Fruit fly (Drosophila melanogaster) whole organism, embryonic: ENCODE measurements around the gene Frmd5.

ENCODE experiments used
- Asciz ChIP-seq: fragments of 200-800 bp; sonication (Bioruptor generic); optimal IDR thresholded peaks from 2 replicates; lab custom pipeline; 2017; ENCODE audit warnings: missing biosample characterization, mild to moderate bottlenecking, missing genetic modification characterization, missing genetic modification reagents
- Bgb ChIP-seq: fragments of 200-800 bp; sonication (Bioruptor generic); IDR thresholded peaks from 2 replicates; pipeline ENCODE4 v1.3.6; 2022; ENCODE audit warnings: missing biosample characterization, missing genetic modification characterization; ENCODE audit not compliant: partially characterized antibody
- CG10979 ChIP-seq: fragments of 200-800 bp; sonication (Bioruptor generic); optimal IDR thresholded peaks from 2 replicates; lab custom pipeline; 2018; ENCODE audit warnings: missing biosample characterization, mild to moderate bottlenecking, missing genetic modification characterization, moderate library complexity
- CG11085 ChIP-seq: fragments of 200-800 bp; sonication (Bioruptor generic); IDR thresholded peaks from 2 replicates; pipeline ENCODE4 v1.3.6; 2022; ENCODE audit warnings: missing biosample characterization, missing genetic modification characterization
- CG11696 ChIP-seq: fragments of 200-800 bp; sonication (Bioruptor generic); IDR thresholded peaks from 2 replicates; pipeline ENCODE4 v1.3.6; 2022; ENCODE audit warnings: missing biosample characterization, missing genetic modification characterization
- CG12155 ChIP-seq: fragments of 200-800 bp; sonication (Bioruptor generic); optimal IDR thresholded peaks from 3 replicates; lab custom pipeline; 2016; ENCODE audit warnings: missing biosample characterization, missing genetic modification characterization
- CG13287 ChIP-seq: fragments of 200-800 bp; sonication (Bioruptor generic); IDR thresholded peaks from 2 replicates; pipeline ENCODE4 v1.3.6; 2022; ENCODE audit warnings: missing biosample characterization, missing genetic modification characterization; ENCODE audit not compliant: partially characterized antibody
- CG14710 ChIP-seq: fragments of 200-800 bp; sonication (Bioruptor generic); optimal IDR thresholded peaks from 3 replicates; lab custom pipeline; 2019; ENCODE audit warnings: missing biosample characterization, mild to moderate bottlenecking, missing genetic modification characterization, moderate library complexity
- CG1603 ChIP-seq: fragments of 200-800 bp; sonication (Bioruptor generic); optimal IDR thresholded peaks from 2 replicates; lab custom pipeline; 2019; ENCODE audit warnings: missing biosample characterization, mild to moderate bottlenecking, missing genetic modification characterization, moderate library complexity
- CG16813 ChIP-seq: fragments of 200-800 bp; sonication (Bioruptor generic); IDR thresholded peaks from 3 replicates; pipeline ENCODE4 v1.3.6; 2022; ENCODE audit warnings: missing biosample characterization, missing genetic modification characterization; ENCODE audit not compliant: partially characterized antibody
- CG17328 ChIP-seq: fragments of 200-800 bp; sonication (Bioruptor generic); IDR thresholded peaks from 2 replicates; pipeline ENCODE4 v1.3.6; 2022; ENCODE audit warnings: missing biosample characterization, missing genetic modification characterization
- CG17829 ChIP-seq: fragments of 200-800 bp; optimal IDR thresholded peaks from 2 replicates; lab custom pipeline; 2019; ENCODE audit warnings: missing biosample characterization, mild to moderate bottlenecking, missing genetic modification characterization, moderate library complexity
- CG18011 ChIP-seq: fragments of 200-800 bp; sonication (Bioruptor generic); optimal IDR thresholded peaks from 2 replicates; lab custom pipeline; 2017; ENCODE audit warnings: missing biosample characterization, missing genetic modification characterization, mild to moderate bottlenecking, moderate library complexity, missing genotype
- CG18262 ChIP-seq: fragments of 200-800 bp; optimal IDR thresholded peaks from 3 replicates; lab custom pipeline; 2019; ENCODE audit warnings: missing biosample characterization, mild to moderate bottlenecking, missing genetic modification characterization, moderate library complexity
- CG2199 ChIP-seq: fragments of 200-800 bp; sonication (Bioruptor generic); IDR thresholded peaks from 3 replicates; pipeline ENCODE4 v1.3.6; 2022; ENCODE audit warnings: missing biosample characterization, missing genetic modification characterization
- CG31365 ChIP-seq: fragments of 200-800 bp; sonication (Bioruptor generic); optimal IDR thresholded peaks from 2 replicates; lab custom pipeline; 2018; ENCODE audit warnings: missing biosample characterization, mild to moderate bottlenecking, missing genetic modification characterization
- CG32772 ChIP-seq: fragments of 200-800 bp; sonication (Bioruptor generic); IDR thresholded peaks from 2 replicates; pipeline ENCODE4 v1.3.6; 2022; ENCODE audit warnings: missing biosample characterization, missing genetic modification characterization
- CG34224 ChIP-seq: fragments of 200-800 bp; sonication (Bioruptor generic); IDR thresholded peaks from 3 replicates; pipeline ENCODE4 v1.3.6; 2022; ENCODE audit warnings: missing biosample characterization, missing genetic modification characterization; ENCODE audit not compliant: partially characterized antibody
- CG3838 ChIP-seq: fragments of 200-800 bp; sonication (Bioruptor generic); optimal IDR thresholded peaks from 3 replicates; lab custom pipeline; 2016; ENCODE audit warnings: missing biosample characterization, missing genetic modification characterization
- CG3995 ChIP-seq: fragments of 200-800 bp; sonication (Bioruptor generic); optimal IDR thresholded peaks from 3 replicates; lab custom pipeline; 2016; ENCODE audit warnings: missing biosample characterization, missing genetic modification characterization
- CG4820 ChIP-seq: fragments of 200-800 bp; sonication (Bioruptor generic); optimal IDR thresholded peaks from 3 replicates; lab custom pipeline; 2016; ENCODE audit warnings: missing biosample characterization, missing genetic modification characterization
- CG6813 ChIP-seq: fragments of 200-800 bp; sonication (Bioruptor generic); optimal IDR thresholded peaks from 2 replicates; lab custom pipeline; 2017; ENCODE audit warnings: missing biosample characterization, missing genetic modification characterization, mild to moderate bottlenecking, moderate library complexity, missing genetic modification reagents
- CG9437 ChIP-seq: fragments of 200-800 bp; sonication (Bioruptor generic); optimal IDR thresholded peaks from 2 replicates; lab custom pipeline; 2018; ENCODE audit warnings: missing biosample characterization, mild to moderate bottlenecking, missing genetic modification characterization
- CTCF ChIP-seq: fragments of 200-800 bp; sonication (Bioruptor generic); optimal IDR thresholded peaks from 2 replicates; lab custom pipeline; 2017; ENCODE audit warnings: missing biosample characterization, mild to moderate bottlenecking, missing genetic modification characterization, moderate library complexity
- Dref ChIP-seq: fragments of 200-800 bp; sonication (Bioruptor generic); IDR thresholded peaks from 2 replicates; pipeline ENCODE4 v1.3.6; 2022; ENCODE audit warnings: missing biosample characterization, missing genetic modification characterization
- E2f2 ChIP-seq: fragments of 200-800 bp; sonication (Bioruptor generic); IDR thresholded peaks from 2 replicates; pipeline ENCODE4 v1.3.6; 2022; ENCODE audit warnings: missing biosample characterization, missing genetic modification characterization
- Ets97D ChIP-seq: fragments of 200-800 bp; sonication (Bioruptor generic); optimal IDR thresholded peaks from 3 replicates; lab custom pipeline; 2016; ENCODE audit warnings: missing biosample characterization, missing genetic modification characterization
- HmgD ChIP-seq: fragments of 200-800 bp; sonication (Bioruptor generic); optimal IDR thresholded peaks from 3 replicates; lab custom pipeline; 2016; ENCODE audit warnings: missing biosample characterization, missing genetic modification characterization
- HmgZ ChIP-seq: fragments of 200-800 bp; sonication (Bioruptor generic); optimal IDR thresholded peaks from 2 replicates; lab custom pipeline; 2018; ENCODE audit warnings: missing biosample characterization, mild to moderate bottlenecking, missing genetic modification characterization
- MBD-R2 ChIP-seq: fragments of 200-800 bp; sonication (Bioruptor generic); IDR thresholded peaks from 2 replicates; pipeline ENCODE4 v1.3.6; 2022; ENCODE audit warnings: missing biosample characterization, missing genetic modification characterization
- Myb ChIP-seq: fragments of 200-800 bp; sonication (Bioruptor generic); optimal IDR thresholded peaks from 2 replicates; lab custom pipeline; 2016; ENCODE audit warnings: missing biosample characterization, missing genetic modification characterization
- NfI ChIP-seq: fragments of 200-800 bp; sonication (Bioruptor generic); optimal IDR thresholded peaks from 3 replicates; lab custom pipeline; 2018; ENCODE audit warnings: missing biosample characterization, mild to moderate bottlenecking, missing genetic modification characterization, moderate library complexity
- Oli ChIP-seq: fragments of 200-800 bp; sonication (Bioruptor generic); optimal IDR thresholded peaks from 2 replicates; lab custom pipeline; 2018; ENCODE audit warnings: missing biosample characterization, mild to moderate bottlenecking, missing genetic modification characterization, moderate library complexity
- Pdp1 ChIP-seq, 2 experiments: fragments of 200-800 bp; sonication (Bioruptor generic); optimal IDR thresholded peaks; 3 replicates each; lab custom pipeline; 2016; ENCODE audit warnings: missing biosample characterization in 2 of 2, missing genetic modification characterization in 2 of 2, mild to moderate bottlenecking in 1 of 2, moderate library complexity in 1 of 2
- YL-1 ChIP-seq: fragments of 200-800 bp; sonication (Bioruptor generic); optimal IDR thresholded peaks from 3 replicates; lab custom pipeline; 2017; ENCODE audit warnings: missing biosample characterization, mild to moderate bottlenecking, missing genetic modification characterization
- ato ChIP-seq: fragments of 200-800 bp; sonication (Bioruptor generic); IDR thresholded peaks from 2 replicates; pipeline ENCODE4 v1.3.6; 2022; ENCODE audit warnings: missing biosample characterization, missing genetic modification characterization; ENCODE audit not compliant: partially characterized antibody
- crol ChIP-seq: fragments of 200-800 bp; sonication (Bioruptor generic); IDR thresholded peaks from 2 replicates; pipeline ENCODE4 v1.3.6; 2022; ENCODE audit warnings: missing biosample characterization, missing genetic modification characterization
- dpn ChIP-seq, 2 experiments: fragments of 200-800 bp; sonication (Bioruptor generic); optimal IDR thresholded peaks; 3 replicates each; lab custom pipeline; 2016; ENCODE audit warnings: missing biosample characterization in 2 of 2, missing genetic modification characterization in 2 of 2
- eve ChIP-seq, 2 experiments: fragments of >200 bp; optimal IDR thresholded peaks; 2 replicates each; lab custom pipeline; 2017; ENCODE audit warnings: missing biosample characterization in 2 of 2, missing genetic modification characterization in 2 of 2
- exex ChIP-seq: fragments of 200-800 bp; sonication (Bioruptor generic); optimal IDR thresholded peaks from 4 replicates; lab custom pipeline; 2018; ENCODE audit warnings: missing biosample characterization, mild to moderate bottlenecking, missing genetic modification characterization, moderate library complexity
- gcm ChIP-seq: fragments of 200-800 bp; sonication (Bioruptor generic); optimal IDR thresholded peaks from 2 replicates; lab custom pipeline; 2019; ENCODE audit warnings: missing biosample characterization, mild to moderate bottlenecking, missing genetic modification characterization, moderate library complexity
- jing ChIP-seq: fragments of 200-800 bp; sonication (Bioruptor generic); optimal IDR thresholded peaks from 2 replicates; lab custom pipeline; 2018; ENCODE audit warnings: missing biosample characterization, mild to moderate bottlenecking, missing genetic modification characterization
- lbe ChIP-seq: fragments of 200-800 bp; sonication (Bioruptor generic); optimal IDR thresholded peaks from 2 replicates; lab custom pipeline; 2016; ENCODE audit warnings: missing biosample characterization, mild to moderate bottlenecking, missing genetic modification characterization
- ranshi ChIP-seq: fragments of 200-800 bp; sonication (Bioruptor generic); IDR thresholded peaks from 2 replicates; pipeline ENCODE4 v1.3.6; 2022; ENCODE audit warnings: missing biosample characterization, missing genetic modification characterization
- rib ChIP-seq: fragments of 200-800 bp; sonication (Bioruptor generic); IDR thresholded peaks from 2 replicates; pipeline ENCODE4 v1.3.6; 2022; ENCODE audit warnings: missing biosample characterization, missing genetic modification characterization
- ro ChIP-seq: fragments of 200-800 bp; sonication (Bioruptor generic); IDR thresholded peaks from 2 replicates; pipeline ENCODE4 v1.3.6; 2022; ENCODE audit warnings: missing biosample characterization, missing genetic modification characterization
- sim ChIP-seq: fragments of 200-800 bp; sonication (Bioruptor generic); IDR thresholded peaks from 2 replicates; pipeline ENCODE4 v1.3.6; 2022; ENCODE audit warnings: missing biosample characterization, missing genetic modification characterization
- stwl ChIP-seq: fragments of 200-800 bp; sonication (Bioruptor generic); optimal IDR thresholded peaks from 3 replicates; lab custom pipeline; 2018; ENCODE audit warnings: missing biosample characterization, mild to moderate bottlenecking, missing genetic modification characterization, moderate library complexity
- tap ChIP-seq: fragments of 200-800 bp; optimal IDR thresholded peaks from 3 replicates; lab custom pipeline; 2019; ENCODE audit warnings: missing biosample characterization, mild to moderate bottlenecking, missing genetic modification characterization, moderate library complexity
- twi ChIP-seq: fragments of 200-800 bp; optimal IDR thresholded peaks from 2 replicates; lab custom pipeline; 2019; ENCODE audit warnings: missing biosample characterization, mild to moderate bottlenecking, missing genetic modification characterization, moderate library complexity
- zen ChIP-seq: fragments of 200-800 bp; sonication (Bioruptor generic); optimal IDR thresholded peaks from 3 replicates; lab custom pipeline; 2018; ENCODE audit warnings: missing biosample characterization, mild to moderate bottlenecking, missing genetic modification characterization, moderate library complexity

Frmd5 gene

DNA sequence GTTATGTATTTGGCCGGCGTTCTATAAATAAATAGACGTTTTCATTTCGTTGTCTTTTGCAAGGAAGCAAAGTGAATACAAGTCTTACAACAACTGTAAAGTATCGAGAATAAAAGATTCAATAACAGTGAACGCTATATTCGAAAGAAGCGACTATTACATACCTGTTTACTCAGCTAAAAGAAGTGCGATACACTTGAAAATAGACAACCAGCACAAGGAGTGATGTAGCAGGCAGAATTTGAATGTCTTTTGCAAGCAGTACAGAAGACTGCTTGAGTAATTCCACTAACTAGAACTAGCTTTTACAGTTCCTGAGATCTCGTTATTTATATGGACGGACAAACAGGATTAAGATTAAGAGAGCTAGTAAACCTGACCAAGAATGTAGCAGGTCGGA is 45.9 kb upstream of the Frmd5 start (continued):
- 0 out of 2 replicates have a peak, but pooled peaks have one; percentile 45 for TF ChIP-seq E2f2 (GFP tag; lab: Robert Waterston, UW)
- TF ChIP-seq lbe (GFP tag; lab: Kevin White, UChicago) = no peak
- peak; percentile 49 for TF ChIP-seq Ets97D
- peak; percentile 62 for TF ChIP-seq Myb (GFP tag; lab: Kevin White, UChicago)
- TF ChIP-seq Asciz (GFP tag; lab: Kevin White, UChicago) = no peak
- TF ChIP-seq sim (GFP tag; lab: Robert Waterston, UW) = no peak
- TF ChIP-seq CG31365 (tag; lab: Kevin White, UChicago) = peak; percentile 98
- no peak for TF ChIP-seq CG3995
- peak; percentile 85 for TF ChIP-seq MBD-R2 (GFP tag; lab: Robert Waterston, UW)
- TF ChIP-seq NfI (GFP tag; lab: Kevin White, UChicago) = peak; percentile 22
- TF ChIP-seq exex = no peak
- TF ChIP-seq YL-1 (GFP tag; lab: Kevin White, UChicago) = peak; percentile 57
- peak; percentile 8 for TF ChIP-seq twi (tag; lab: Kevin White, UChicago)
- peak in 1 of 2 experiments; percentile 33 for TF ChIP-seq dpn (GFP tag; optimal IDR thresholded peaks at IDR 0.05; lab: Kevin White, UChicago)
- TF ChIP-seq Dref (GFP tag; lab: Robert Waterston, UW) = peak; percentile 37; the same call in 1 of the 2 replicates
- TF ChIP-seq CG34224 = peak; percentile 57; the same call in 1 of the 3 replicates
- TF ChIP-seq Pdp1 (GFP tag; optimal IDR thresholded peaks at IDR 0.05; lab: Kevin White, UChicago) = peak in 1 of 2 experiments; percentile 78
- peak; percentile 67 for TF ChIP-seq HmgZ
- peak; percentile 5 for TF ChIP-seq CG4820 (GFP tag; lab: Kevin White, UChicago)
- TF ChIP-seq gcm (GFP tag; lab: Kevin White, UChicago) = no peak
- peak; percentile 22 for TF ChIP-seq CG14710
- TF ChIP-seq rib (GFP tag; lab: Robert Waterston, UW) = no peak
- TF ChIP-seq jing (GFP tag; lab: Kevin White, UChicago) = no peak
- TF ChIP-seq CG11085 (GFP tag; lab: Robert Waterston, UW) = no peak
- TF ChIP-seq ro (GFP tag; lab: Robert Waterston, UW) = no peak
- TF ChIP-seq CG6813 = no peak
- peak; percentile 91 for TF ChIP-seq CG16813 (GFP tag; lab: Robert Waterston, UW)
- TF ChIP-seq CG11696 (GFP tag; lab: Robert Waterston, UW) = no peak
- no peak for TF ChIP-seq CG32772
- no peak for TF ChIP-seq CG18262
- TF ChIP-seq ranshi (GFP tag; lab: Robert Waterston, UW) = no peak
- peak; percentile 7 for TF ChIP-seq CG10979
- peak; percentile 65 for TF ChIP-seq CG1603 (tag; lab: Kevin White, UChicago)
- peak; percentile 59 for TF ChIP-seq HmgD (GFP tag; lab: Kevin White, UChicago)
- TF ChIP-seq CG2199 (GFP tag; lab: Robert Waterston, UW) = peak; percentile 98
- peak; percentile 20 for TF ChIP-seq CTCF (GFP tag; lab: Kevin White, UChicago)
- peak; percentile 54 for TF ChIP-seq CG9437 (GFP tag; lab: Kevin White, UChicago)
- TF ChIP-seq zen (tag; lab: Kevin White, UChicago) = peak; percentile 38
- no peak for TF ChIP-seq Oli
- TF ChIP-seq eve (GFP tag; optimal IDR thresholded peaks at IDR 0.05; lab: Kevin White, UChicago) = no peak
- peak; percentile 97 for TF ChIP-seq CG18011 (GFP tag; lab: Kevin White, UChicago)
- TF ChIP-seq ato (GFP tag; lab: Robert Waterston, UW) = peak; percentile 71
- peak; percentile 64 for TF ChIP-seq CG13287
- peak; percentile 8 for TF ChIP-seq CG17829 (tag; lab: Kevin White, UChicago)
- TF ChIP-seq Bgb = peak; percentile 73
- TF ChIP-seq stwl (tag; lab: Kevin White, UChicago) = peak; percentile 92
- no peak for TF ChIP-seq tap (tag; lab: Kevin White, UChicago)
- TF ChIP-seq CG12155 = peak; percentile 91
- TF ChIP-seq CG17328 = no peak
- TF ChIP-seq crol (GFP tag; lab: Robert Waterston, UW) = no peak
- TF ChIP-seq CG3838 = no peak
